Fruit fly (Drosophila melanogaster) whole organism, embryonic: Measurements from ENCODE around the gene CG15498.
A peak's percentile ranks its signal among the peaks of the same experiment; 100 is the strongest.

ENCODE experiments used
- ATbp ChIP-seq: fragments of 200-800 bp; sonication (Bioruptor generic); optimal IDR thresholded peaks from 2 replicates; lab custom pipeline; 2017; ENCODE audit warnings: missing biosample characterization, mild to moderate bottlenecking, missing genetic modification characterization, missing genetic modification reagents
- Bteb2 ChIP-seq: fragments of 200-800 bp; sonication (Bioruptor generic); optimal IDR thresholded peaks from 2 replicates; lab custom pipeline; 2016; ENCODE audit warnings: missing biosample characterization, missing genetic modification characterization
- CG1024 ChIP-seq: fragments of 200-800 bp; sonication (Bioruptor generic); IDR thresholded peaks from 2 replicates; pipeline ENCODE4 v1.3.6; 2022; ENCODE audit warnings: missing biosample characterization, missing genetic modification characterization
- CG10462 ChIP-seq: fragments of 200-800 bp; sonication (Bioruptor generic); optimal IDR thresholded peaks from 2 replicates; lab custom pipeline; 2016; ENCODE audit warnings: missing biosample characterization, missing genetic modification characterization
- CG12942 ChIP-seq: fragments of 200-800 bp; sonication (Bioruptor generic); optimal IDR thresholded peaks from 3 replicates; lab custom pipeline; 2016; ENCODE audit warnings: missing biosample characterization, missing genetic modification characterization
- CG13424 ChIP-seq: fragments of 200-800 bp; sonication (Bioruptor generic); optimal IDR thresholded peaks from 2 replicates; lab custom pipeline; 2019; ENCODE audit warnings: missing biosample characterization, mild to moderate bottlenecking, missing genetic modification characterization, moderate library complexity
- CG14710 ChIP-seq: fragments of 200-800 bp; sonication (Bioruptor generic); optimal IDR thresholded peaks from 3 replicates; lab custom pipeline; 2019; ENCODE audit warnings: missing biosample characterization, mild to moderate bottlenecking, missing genetic modification characterization, moderate library complexity
- CG17385 ChIP-seq: fragments of 200-800 bp; sonication (Bioruptor generic); optimal IDR thresholded peaks from 3 replicates; lab custom pipeline; 2018; ENCODE audit warnings: missing biosample characterization, mild to moderate bottlenecking, missing genetic modification characterization
- CG17612 ChIP-seq: fragments of 200-800 bp; sonication (Bioruptor generic); IDR thresholded peaks from 2 replicates; pipeline ENCODE4 v1.3.6; 2022; ENCODE audit warnings: missing biosample characterization, missing genetic modification characterization
- CG2116 ChIP-seq: fragments of 200-800 bp; sonication (Bioruptor generic); optimal IDR thresholded peaks from 3 replicates; lab custom pipeline; 2018; ENCODE audit warnings: missing biosample characterization, mild to moderate bottlenecking, missing genetic modification characterization
- CG3065 ChIP-seq: fragments of 200-800 bp; sonication (Bioruptor generic); optimal IDR thresholded peaks from 2 replicates; lab custom pipeline; 2016; ENCODE audit warnings: missing biosample characterization, missing genetic modification characterization
- CG31224 ChIP-seq: fragments of 200-800 bp; sonication (Bioruptor generic); IDR thresholded peaks from 2 replicates; pipeline ENCODE4 v1.3.6; 2022; ENCODE audit warnings: missing biosample characterization, missing genetic modification characterization
- CG33213 ChIP-seq: fragments of 200-800 bp; sonication (Bioruptor generic); optimal IDR thresholded peaks from 3 replicates; lab custom pipeline; 2016; ENCODE audit warnings: missing biosample characterization, missing genetic modification characterization
- CG43689 ChIP-seq: fragments of 200-800 bp; sonication (Bioruptor generic); IDR thresholded peaks from 2 replicates; pipeline ENCODE4 v1.3.6; 2022; ENCODE audit warnings: missing biosample characterization, missing genetic modification characterization
- CG4424 ChIP-seq: fragments of 200-800 bp; sonication (Bioruptor generic); optimal IDR thresholded peaks from 3 replicates; lab custom pipeline; 2016; ENCODE audit warnings: missing biosample characterization, missing genetic modification characterization
- CG5180 ChIP-seq: fragments of 200-800 bp; sonication (Bioruptor generic); optimal IDR thresholded peaks from 3 replicates; lab custom pipeline; 2017; ENCODE audit warnings: missing biosample characterization, missing genetic modification characterization, mild to moderate bottlenecking, moderate library complexity, missing genetic modification reagents
- CG6854 ChIP-seq: fragments of 200-800 bp; sonication (Bioruptor generic); optimal IDR thresholded peaks from 3 replicates; lab custom pipeline; 2017; ENCODE audit warnings: missing biosample characterization, mild to moderate bottlenecking, missing genetic modification characterization
- CG8281 ChIP-seq: fragments of 200-800 bp; sonication (Bioruptor generic); optimal IDR thresholded peaks from 2 replicates; lab custom pipeline; 2018; ENCODE audit warnings: missing biosample characterization, mild to moderate bottlenecking, missing genetic modification characterization, moderate library complexity
- Ets65A ChIP-seq: fragments of 200-800 bp; sonication (Bioruptor generic); peaks from one replicate; lab custom pipeline; 2016; ENCODE audit warnings: missing biosample characterization, missing genetic modification characterization
- Fer3 ChIP-seq: fragments of 200-800 bp; sonication (Bioruptor generic); optimal IDR thresholded peaks from 2 replicates; lab custom pipeline; 2018; ENCODE audit warnings: missing biosample characterization, mild to moderate bottlenecking, missing genetic modification characterization, moderate library complexity
- HLH3B ChIP-seq: fragments of 200-800 bp; sonication (Bioruptor generic); IDR thresholded peaks from 2 replicates; pipeline ENCODE4 v1.3.6; 2022; ENCODE audit warnings: missing biosample characterization, missing genetic modification characterization
- HLH54F ChIP-seq: fragments of 200-800 bp; sonication (Bioruptor generic); optimal IDR thresholded peaks from 3 replicates; lab custom pipeline; 2016; ENCODE audit warnings: missing biosample characterization, missing genetic modification characterization
- Hr3 ChIP-seq: fragments of 200-800 bp; sonication (Bioruptor generic); optimal IDR thresholded peaks from 3 replicates; lab custom pipeline; 2016; ENCODE audit warnings: missing biosample characterization, missing genetic modification characterization
- MESR4 ChIP-seq: fragments of 200-800 bp; sonication (Bioruptor generic); optimal IDR thresholded peaks from 2 replicates; lab custom pipeline; 2018; ENCODE audit warnings: missing biosample characterization, mild to moderate bottlenecking, missing genetic modification characterization, moderate library complexity
- Meics ChIP-seq: fragments of 200-800 bp; sonication (Bioruptor generic); optimal IDR thresholded peaks from 2 replicates; lab custom pipeline; 2017; ENCODE audit warnings: missing biosample characterization, mild to moderate bottlenecking, missing genetic modification characterization
- Neu2 ChIP-seq: fragments of 200-800 bp; sonication (Bioruptor generic); optimal IDR thresholded peaks from 3 replicates; lab custom pipeline; 2016; ENCODE audit warnings: missing biosample characterization, missing genetic modification characterization, borderline replicate concordance
- Nf-YA ChIP-seq: fragments of 200-800 bp; sonication (Bioruptor generic); IDR thresholded peaks from 2 replicates; pipeline ENCODE4 v1.3.6; 2022; ENCODE audit warnings: missing biosample characterization, missing genetic modification characterization
- Rfx ChIP-seq: fragments of 200-800 bp; sonication (Bioruptor generic); IDR thresholded peaks from 2 replicates; pipeline ENCODE4 v1.3.6; 2022; ENCODE audit warnings: missing biosample characterization, missing genetic modification characterization
- Six4 ChIP-seq: fragments of 200-800 bp; sonication (Bioruptor generic); optimal IDR thresholded peaks from 2 replicates; lab custom pipeline; 2016; ENCODE audit warnings: missing biosample characterization, missing genetic modification characterization
- Spps ChIP-seq: fragments of 200-800 bp; sonication (Bioruptor generic); optimal IDR thresholded peaks from 2 replicates; lab custom pipeline; 2018; ENCODE audit warnings: missing biosample characterization, mild to moderate bottlenecking, missing genetic modification characterization
- Taf1 ChIP-seq: fragments of 200-800 bp; sonication (Bioruptor generic); IDR thresholded peaks from 2 replicates; pipeline ENCODE4 v1.3.6; 2022; ENCODE audit warnings: missing biosample characterization, missing genetic modification characterization
- aop ChIP-seq: fragments of 200-800 bp; sonication (Bioruptor generic); IDR thresholded peaks from 2 replicates; pipeline ENCODE4 v1.3.6; 2022; ENCODE audit warnings: missing biosample characterization, missing genetic modification characterization
- bsh ChIP-seq, 2 experiments: fragments of 200-800 bp; sonication (Bioruptor generic); optimal IDR thresholded peaks; 2 replicates each; lab custom pipeline; 2017 to 2018; ENCODE audit warnings: mild to moderate bottlenecking in 2 of 2, missing biosample characterization in 2 of 2, missing genetic modification characterization in 2 of 2, moderate library complexity in 1 of 2
- btn ChIP-seq: fragments of 200-800 bp; sonication (Bioruptor generic); optimal IDR thresholded peaks from 2 replicates; lab custom pipeline; 2016; ENCODE audit warnings: missing biosample characterization, missing genetic modification characterization
- crc ChIP-seq: fragments of 200-800 bp; sonication (Bioruptor generic); optimal IDR thresholded peaks from 2 replicates; lab custom pipeline; 2016; ENCODE audit warnings: missing biosample characterization, missing genetic modification characterization
- da ChIP-seq: fragments of 200-800 bp; sonication (Bioruptor generic); optimal IDR thresholded peaks from 2 replicates; lab custom pipeline; 2016; ENCODE audit warnings: missing biosample characterization, missing genetic modification characterization
- disco-r ChIP-seq: fragments of 200-800 bp; sonication (Bioruptor generic); optimal IDR thresholded peaks from 2 replicates; lab custom pipeline; 2016; ENCODE audit warnings: missing biosample characterization, missing genetic modification characterization
- emc ChIP-seq: fragments of 200-800 bp; sonication (Bioruptor generic); optimal IDR thresholded peaks from 2 replicates; lab custom pipeline; 2016; ENCODE audit warnings: missing biosample characterization, missing genetic modification characterization
- fd96Cb ChIP-seq: fragments of 200-800 bp; sonication (Bioruptor generic); optimal IDR thresholded peaks from 2 replicates; lab custom pipeline; 2018; ENCODE audit warnings: missing biosample characterization, mild to moderate bottlenecking, missing genetic modification characterization, moderate library complexity
- fu2 ChIP-seq: fragments of 200-800 bp; sonication (Bioruptor generic); optimal IDR thresholded peaks from 2 replicates; lab custom pipeline; 2016; ENCODE audit warnings: missing biosample characterization, missing genetic modification characterization
- grn ChIP-seq: fragments of 200-800 bp; sonication (Bioruptor generic); optimal IDR thresholded peaks from 3 replicates; lab custom pipeline; 2017; ENCODE audit warnings: missing biosample characterization, missing genetic modification characterization
- gro ChIP-seq: fragments of 200-800 bp; sonication (Bioruptor generic); optimal IDR thresholded peaks from 2 replicates; lab custom pipeline; 2016; ENCODE audit warnings: missing biosample characterization, missing genetic modification characterization
- h ChIP-seq: fragments of >200 bp; optimal IDR thresholded peaks from 2 replicates; lab custom pipeline; 2017
- ham ChIP-seq: fragments of 200-800 bp; sonication (Bioruptor generic); IDR thresholded peaks from 2 replicates; pipeline ENCODE4 v1.3.6; 2022; ENCODE audit warnings: missing biosample characterization, missing genetic modification characterization
- inv ChIP-seq: fragments of 200-800 bp; sonication (Bioruptor generic); IDR thresholded peaks from 2 replicates; pipeline ENCODE4 v1.3.6; 2022; ENCODE audit warnings: missing biosample characterization, missing genetic modification characterization; ENCODE audit not compliant: partially characterized antibody
- kni ChIP-seq: fragments of 200-800 bp; sonication (Bioruptor generic); optimal IDR thresholded peaks from 3 replicates; lab custom pipeline; 2017; ENCODE audit warnings: mild to moderate bottlenecking, missing biosample characterization, missing genetic modification reagents, missing genetic modification characterization
- pros ChIP-seq: fragments of 200-800 bp; sonication (Bioruptor generic); optimal IDR thresholded peaks from 3 replicates; lab custom pipeline; 2019; ENCODE audit warnings: missing biosample characterization, mild to moderate bottlenecking, missing genetic modification characterization, moderate library complexity
- schlank ChIP-seq: fragments of 200-800 bp; sonication (Bioruptor generic); optimal IDR thresholded peaks from 2 replicates; lab custom pipeline; 2018; ENCODE audit warnings: missing biosample characterization, mild to moderate bottlenecking, missing genetic modification characterization
- seq ChIP-seq: fragments of 200-800 bp; sonication (Bioruptor generic); IDR thresholded peaks from 2 replicates; pipeline ENCODE4 v1.3.6; 2022; ENCODE audit warnings: missing biosample characterization, missing genetic modification characterization
- so ChIP-seq: fragments of 200-800 bp; sonication (Bioruptor generic); IDR thresholded peaks from 3 replicates; pipeline ENCODE4 v1.3.6; 2022; ENCODE audit warnings: missing biosample characterization, missing genetic modification characterization
- tap ChIP-seq: fragments of 200-800 bp; optimal IDR thresholded peaks from 3 replicates; lab custom pipeline; 2019; ENCODE audit warnings: missing biosample characterization, mild to moderate bottlenecking, missing genetic modification characterization, moderate library complexity
- tx ChIP-seq: fragments of 200-800 bp; sonication (Bioruptor generic); optimal IDR thresholded peaks from 2 replicates; lab custom pipeline; 2016; ENCODE audit warnings: missing biosample characterization, missing genetic modification characterization

CG15498 gene

DNA sequence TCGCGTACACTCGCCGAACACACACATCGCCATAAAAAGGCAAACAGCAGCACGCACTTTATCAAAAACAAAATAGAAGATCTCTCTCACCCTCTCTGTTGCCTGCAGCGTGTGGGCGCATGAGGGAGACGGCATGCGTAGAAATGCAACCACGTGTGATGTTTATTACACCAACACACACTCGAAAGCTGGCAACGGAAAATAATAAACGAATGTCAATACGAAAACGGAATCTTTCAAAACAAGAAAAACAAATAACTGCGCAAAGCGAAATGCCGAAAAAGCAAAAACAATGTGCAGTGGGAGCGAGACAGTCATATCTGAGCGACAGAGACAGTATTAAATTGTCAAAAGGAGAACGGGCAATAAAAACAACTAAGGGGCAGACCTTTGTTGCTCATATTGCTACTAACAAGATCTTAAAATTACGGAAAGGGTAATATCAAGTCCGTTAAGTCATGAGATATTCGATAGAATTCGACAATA, 44.4 kb upstream of the CG15498 start (continued):
- TF ChIP-seq inv (GFP tag; lab: Robert Waterston, UW) (no peak), seq (no peak), Fer3 (tag; lab: Kevin White, UChicago) (peak; percentile 61), CG17612 (GFP tag; lab: Robert Waterston, UW) (no peak), HLH54F (GFP tag; lab: Kevin White, UChicago) (peak; percentile 62), CG33213 (GFP tag; lab: Kevin White, UChicago) (peak; percentile 86), CG8281 (tag; lab: Kevin White, UChicago) (peak; percentile 80), da (peak; percentile 87), grn (GFP tag; lab: Kevin White, UChicago) (peak; percentile 75), Hr3 (GFP tag; lab: Kevin White, UChicago) (no peak), h (no peak), CG4424 (no peak), pros (GFP tag; lab: Kevin White, UChicago) (peak; percentile 86), Rfx (GFP tag; lab: Robert Waterston, UW) (no peak), CG17385 (GFP tag; lab: Kevin White, UChicago) (peak; percentile 53), aop (no peak), gro (GFP tag; lab: Kevin White, UChicago) (peak; percentile 55), bsh (GFP tag; optimal IDR thresholded peaks at IDR 0.05; lab: Kevin White, UChicago) (peak in 1 of 2 experiments; percentile 69), so (GFP tag; lab: Robert Waterston, UW) (no peak), fd96Cb (tag; lab: Kevin White, UChicago) (no peak), Bteb2 (GFP tag; lab: Kevin White, UChicago) (peak; percentile 45), Ets65A (GFP tag; lab: Kevin White, UChicago) (no peak), CG3065 (peak; percentile 46), CG6854 (GFP tag; lab: Kevin White, UChicago) (peak; percentile 52), Six4 (GFP tag; lab: Kevin White, UChicago) (peak; percentile 62), schlank (tag; lab: Kevin White, UChicago) (peak; percentile 75), Spps (peak; percentile 61), Taf1 (GFP tag; lab: Robert Waterston, UW) (no peak), crc (GFP tag; lab: Kevin White, UChicago) (peak; percentile 55), CG5180 (GFP tag; lab: Kevin White, UChicago) (peak; percentile 83), CG13424 (peak; percentile 57), tap (tag; lab: Kevin White, UChicago) (peak; percentile 66), CG43689 (GFP tag; lab: Robert Waterston, UW) (no peak), tx (GFP tag; lab: Kevin White, UChicago) (peak; percentile 60), CG31224 (no peak), Meics (GFP tag; lab: Kevin White, UChicago) (peak; percentile 67), CG10462 (GFP tag; lab: Kevin White, UChicago) (no peak), CG1024 (GFP tag; lab: Robert Waterston, UW) (no peak), emc (GFP tag; lab: Kevin White, UChicago) (peak; percentile 11), disco-r (GFP tag; lab: Kevin White, UChicago) (peak; percentile 75), Neu2 (peak; percentile 69), CG12942 (GFP tag; lab: Kevin White, UChicago) (peak; percentile 61), ATbp (GFP tag; lab: Kevin White, UChicago) (peak; percentile 97), Nf-YA (GFP tag; lab: Robert Waterston, UW) (no peak), HLH3B (GFP tag; lab: Robert Waterston, UW) (no peak), ham (no peak), btn (GFP tag; lab: Kevin White, UChicago) (peak; percentile 86), MESR4 (peak; percentile 24), CG14710 (tag; lab: Kevin White, UChicago) (peak; percentile 76), kni (GFP tag; lab: Kevin White, UChicago) (peak; percentile 98), fu2 (GFP tag; lab: Kevin White, UChicago) (peak; percentile 37), CG2116 (peak; percentile 63)
